Fruit fly (Drosophila melanogaster): ENCODE measurements around the gene CG10097.

CG10097 gene

DNA sequence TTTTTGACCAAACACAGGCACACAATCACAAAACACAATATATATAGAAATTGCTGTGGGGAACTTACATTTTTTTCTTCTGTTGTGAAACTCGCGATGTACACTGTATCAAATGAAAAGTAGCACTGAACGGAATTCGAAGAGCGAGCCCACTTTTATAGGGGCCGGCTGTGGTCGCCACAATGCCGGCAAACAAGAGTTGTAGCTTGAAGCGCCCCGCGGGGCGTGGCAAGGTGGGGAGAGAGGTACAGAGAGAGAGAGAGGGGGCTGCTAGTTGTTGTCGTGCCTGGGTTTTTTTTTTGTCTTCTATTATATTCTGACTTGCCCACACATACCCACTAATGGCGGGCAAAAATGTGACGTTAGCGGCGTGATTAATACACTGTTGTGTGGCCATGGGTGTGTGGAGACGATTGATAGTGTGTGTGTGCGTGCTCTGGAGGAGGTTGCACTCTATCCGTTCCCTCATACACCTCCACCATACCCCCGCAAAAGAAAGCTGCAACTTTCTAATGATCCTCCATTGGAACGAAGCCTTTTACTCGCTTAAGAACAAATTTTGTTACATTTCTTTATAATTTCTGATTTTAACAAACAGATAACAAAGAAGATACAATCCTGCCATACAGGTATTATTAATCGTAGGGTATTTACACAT is 26.5 kb downstream of the CG10097 start, which contains the start of gene GstD1:
Gene GstD1 (minus strand): TSS at position 134 of the 658 bp plus-strand sequence.
- TF ChIP-seq CG17801 (GFP tag; optimal IDR thresholded peaks at IDR 0.05; ENCODE audit: partially characterized antibody) = peak; percentile 74

DNA sequence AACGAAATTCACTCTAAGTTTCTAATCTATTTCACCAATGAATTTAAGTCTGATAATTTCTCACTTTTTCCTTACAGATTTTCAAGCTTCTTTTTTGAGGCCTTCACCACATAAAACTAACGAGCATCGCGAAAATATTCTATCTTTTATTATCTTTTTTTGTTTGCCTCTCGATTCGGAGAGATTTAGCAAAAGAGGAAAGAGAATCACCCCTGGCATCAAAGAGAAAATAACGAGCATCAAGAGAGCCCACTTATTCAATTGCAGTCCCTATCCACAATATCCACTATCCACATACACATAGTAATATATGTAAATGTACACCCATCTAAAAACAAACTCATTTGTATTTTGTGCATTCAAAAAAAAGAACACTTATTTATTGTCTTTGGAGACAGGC is 28.3 kb downstream of the CG10097 start, which contains the start of gene GstD9:
Gene GstD9 (minus strand): TSS at position 101 of the 400 bp plus-strand sequence.
- no peak for TF ChIP-seq CG17801 (GFP tag; optimal IDR thresholded peaks at IDR 0.05; ENCODE audit: partially characterized antibody)

dm6 chr3R:12365887-12366286 is 29.9 kb downstream of the CG10097 start:
- TF ChIP-seq CG17801 (GFP tag; optimal IDR thresholded peaks at IDR 0.05; ENCODE audit: partially characterized antibody) = no peak

- no peak for TF ChIP-seq CG17801 (GFP tag; optimal IDR thresholded peaks at IDR 0.05; ENCODE audit: partially characterized antibody)
Observed at dm6 chr3R:12365264-12365840, 30.4 kb downstream of the CG10097 start, which contains the start of gene GstD10. TSS of gene GstD10 (minus strand) at chr3R:12365735.

DNA sequence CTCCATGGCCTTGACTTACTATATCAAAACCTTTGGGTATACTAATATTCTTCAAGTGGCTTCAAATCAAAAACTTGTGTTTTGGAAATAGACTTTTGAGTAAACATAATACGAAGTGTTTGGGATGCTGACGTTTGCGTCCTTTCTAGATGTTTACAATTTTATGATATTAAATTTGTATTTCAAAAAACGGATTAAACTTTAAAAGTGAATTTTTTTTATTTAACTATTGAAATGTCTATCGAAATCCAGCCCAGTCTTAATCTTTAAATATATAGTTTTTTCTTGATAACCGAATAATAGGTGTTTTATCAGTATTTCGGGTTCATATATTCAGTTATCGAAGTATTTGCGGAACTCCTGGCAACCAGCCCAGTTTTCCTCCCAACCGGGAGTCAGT is 31.2 kb downstream of the CG10097 start, which contains the start of gene Tim17a1:
Gene Tim17a1 (minus strand): TSS at position 101 of the 400 bp plus-strand sequence.
- no peak for TF ChIP-seq CG17801 (GFP tag; optimal IDR thresholded peaks at IDR 0.05; ENCODE audit: partially characterized antibody)

dm6 chr3R:12363544-12363943 is 32.2 kb downstream of the CG10097 start:
- TF ChIP-seq CG17801 (GFP tag; optimal IDR thresholded peaks at IDR 0.05; ENCODE audit: partially characterized antibody) = no peak

DNA sequence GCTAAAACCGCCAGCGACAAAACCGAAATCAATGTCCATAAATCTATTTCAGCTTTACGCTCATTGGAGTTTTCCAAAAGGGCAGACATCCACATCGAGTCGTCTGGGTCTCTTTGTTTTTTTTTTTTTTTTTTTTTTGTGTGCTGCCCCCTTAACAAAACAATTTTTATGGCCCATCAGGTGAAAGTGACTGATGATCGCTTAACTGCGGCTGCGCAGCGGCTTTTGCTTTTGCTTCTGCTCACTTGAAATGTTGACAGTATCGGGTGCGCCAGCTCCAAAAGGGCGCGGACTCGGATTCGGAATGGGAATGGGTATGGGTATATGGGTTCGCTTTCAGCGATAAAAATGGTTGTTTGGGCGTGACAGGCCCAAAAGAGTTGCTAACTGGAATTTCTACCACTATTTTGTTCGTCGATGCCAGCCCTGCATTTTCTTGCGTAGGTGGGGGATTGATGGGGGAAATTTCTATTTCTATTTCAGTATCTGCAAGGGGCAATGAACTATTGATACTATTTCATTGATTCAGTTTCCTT is 33.8 kb downstream of the CG10097 start:
- no peak for TF ChIP-seq CG17801 (GFP tag; optimal IDR thresholded peaks at IDR 0.05; ENCODE audit: partially characterized antibody)

DNA sequence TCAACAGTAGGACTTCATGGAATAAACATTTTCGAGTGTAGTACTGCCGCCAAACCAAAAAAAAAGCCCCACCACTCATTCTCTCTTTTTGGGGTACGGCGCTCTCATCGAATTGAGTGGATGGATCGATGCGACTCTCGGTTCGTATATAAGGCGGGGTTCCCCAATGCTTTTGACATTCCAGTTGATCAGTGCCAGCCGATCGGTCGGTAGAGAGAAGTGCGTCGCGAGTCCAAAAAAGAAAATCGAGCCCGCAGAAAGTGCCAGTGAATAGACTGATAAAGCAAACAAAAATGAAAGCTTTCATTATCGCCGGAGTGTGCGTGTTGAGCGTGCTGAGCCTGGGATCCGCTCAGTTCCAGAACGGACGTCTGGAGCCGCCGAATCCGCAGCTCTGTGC is 35.9 kb downstream of the CG10097 start, which contains the start of gene CG4115:
Gene CG4115 (plus strand): TSS at position 172 of the 400 bp plus-strand sequence.
- no peak for TF ChIP-seq CG17801 (GFP tag; optimal IDR thresholded peaks at IDR 0.05; ENCODE audit: partially characterized antibody)

DNA sequence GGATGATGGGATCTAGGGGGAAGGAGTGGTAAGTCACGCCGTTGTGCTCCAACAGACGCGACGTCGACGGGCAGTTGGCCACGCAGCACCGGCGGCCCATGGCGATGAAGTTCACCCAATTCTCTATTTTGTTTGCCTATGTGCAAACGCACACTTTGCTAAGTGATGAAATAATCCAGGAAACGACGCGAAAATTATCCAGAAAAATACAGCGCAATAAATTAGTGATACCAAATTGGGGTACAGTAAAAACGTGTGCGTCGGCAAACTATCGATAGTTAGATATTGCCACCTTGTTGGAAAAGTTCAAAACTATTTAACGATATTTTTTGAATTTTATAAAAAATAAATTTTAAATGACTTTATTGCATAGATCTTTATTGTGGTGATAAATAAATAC is 39.7 kb downstream of the CG10097 start, which contains the start of gene MBD-R2:
Gene MBD-R2 (minus strand): TSS at position 222 of the 400 bp plus-strand sequence.
- TF ChIP-seq CG17801 (GFP tag; optimal IDR thresholded peaks at IDR 0.05; ENCODE audit: partially characterized antibody) = no peak

- no peak for TF ChIP-seq CG17801 (GFP tag; optimal IDR thresholded peaks at IDR 0.05; ENCODE audit: partially characterized antibody)
Observed at dm6 chr3R:12352003-12352402, 43.8 kb downstream of the CG10097 start, which contains the start of gene CG10041. TSS of gene CG10041 (minus strand) at chr3R:12352103.

- TF ChIP-seq CG17801 (GFP tag; optimal IDR thresholded peaks at IDR 0.05; ENCODE audit: partially characterized antibody) = no peak
Observed at dm6 chr3R:12350497-12350896, 45.3 kb downstream of the CG10097 start, which contains the start of gene CG10038. TSS of gene CG10038 (minus strand) at chr3R:12350644.

- TF ChIP-seq CG17801 (GFP tag; optimal IDR thresholded peaks at IDR 0.05; ENCODE audit: partially characterized antibody) = no peak
Observed at dm6 chr3R:12347659-12348058, 48.1 kb downstream of the CG10097 start.

DNA sequence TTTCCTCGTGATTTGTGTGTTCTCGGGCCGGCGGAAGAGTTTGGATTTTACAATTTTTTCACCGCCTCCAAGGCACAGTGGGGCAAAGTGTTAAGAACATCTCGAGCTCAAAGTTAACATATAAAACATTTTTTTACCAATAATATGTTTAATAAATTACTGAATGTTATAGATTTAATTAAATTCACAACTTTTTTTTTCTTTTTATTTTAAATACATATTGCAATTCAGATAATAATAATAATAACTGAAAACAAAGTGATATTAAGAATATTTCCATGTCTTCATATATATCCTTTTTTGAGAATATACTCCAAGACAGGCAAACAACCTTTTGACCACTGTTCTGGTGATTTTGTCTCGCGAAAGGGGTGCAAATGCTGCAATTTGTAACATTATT is 49.8 kb downstream of the CG10097 start:
- TF ChIP-seq CG17801 (GFP tag; optimal IDR thresholded peaks at IDR 0.05; ENCODE audit: partially characterized antibody) = no peak

DNA sequence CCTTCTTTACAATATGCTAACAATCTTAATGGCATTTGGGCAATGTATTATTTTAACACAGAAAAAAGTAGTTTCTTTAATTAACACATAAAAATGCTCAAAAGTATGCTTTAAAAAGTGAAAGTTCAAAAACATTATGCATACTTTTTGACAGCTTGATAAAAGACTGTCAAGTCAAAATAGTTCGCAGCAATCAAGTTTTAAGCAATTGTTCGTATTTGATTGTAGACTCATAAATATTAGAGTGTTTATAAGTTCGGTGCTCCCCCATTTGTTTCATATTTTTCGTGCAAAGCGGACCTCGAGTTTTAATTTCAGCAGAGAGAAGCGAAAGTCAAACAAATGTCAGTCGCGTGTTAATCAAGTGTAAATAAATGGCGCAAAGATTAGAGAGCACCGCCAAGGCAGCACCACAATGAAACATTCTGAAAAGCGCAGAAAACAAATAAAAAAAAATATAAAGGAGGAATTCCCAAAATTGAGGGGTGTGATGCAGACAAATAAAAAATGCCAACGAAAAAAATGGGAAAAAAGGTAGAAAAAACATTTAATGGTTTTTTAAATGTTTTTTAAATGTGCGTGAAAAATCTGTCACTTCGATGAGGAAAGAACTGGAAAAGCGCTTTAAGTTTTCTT is 50.7 kb downstream of the CG10097 start:
- no peak for TF ChIP-seq CG17801 (GFP tag; optimal IDR thresholded peaks at IDR 0.05; ENCODE audit: partially characterized antibody)

DNA sequence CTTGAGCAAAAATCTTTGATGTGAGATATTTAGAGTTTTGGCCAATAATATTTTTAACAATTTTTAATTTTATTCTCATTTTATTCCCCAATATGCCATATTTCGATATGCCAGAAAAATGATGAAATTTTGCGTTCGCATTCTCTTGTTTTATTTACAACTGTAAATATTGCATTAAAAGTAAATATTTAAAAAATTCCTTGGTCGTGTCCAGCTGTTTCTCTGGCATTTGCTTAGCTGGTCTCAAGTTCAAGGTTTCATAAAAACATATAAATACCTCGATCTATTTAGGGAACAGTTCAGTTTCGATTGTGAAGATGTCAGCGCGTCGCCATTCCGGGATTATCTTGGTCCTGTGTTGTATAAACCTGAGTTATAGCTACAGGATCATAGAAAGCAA is 54.4 kb downstream of the CG10097 start, which contains the start of gene Sgsf:
Gene Sgsf (plus strand): TSS at position 301 of the 400 bp plus-strand sequence.
- no peak for TF ChIP-seq CG17801 (GFP tag; optimal IDR thresholded peaks at IDR 0.05; ENCODE audit: partially characterized antibody)
